Worm (Caenorhabditis elegans) whole organism, L3 larva: ENCODE data around the gene sdz-12.

Experiments used
- R02D3.7 ChIP-seq: fragments of 150-350 bp; optimal IDR thresholded peaks from 2 replicates; lab custom pipeline; 2014; ENCODE audit warnings: missing biosample characterization, missing genetic modification characterization
- aly-2 ChIP-seq: fragments of 150-350 bp; optimal IDR thresholded peaks from 2 replicates; lab custom pipeline; 2014; ENCODE audit warnings: missing biosample characterization, missing genetic modification characterization
- ceh-16 ChIP-seq: sonication (generic microtip); optimal IDR thresholded peaks from 2 replicates; lab custom pipeline; 2017; ENCODE audit warnings: missing biosample characterization, missing genetic modification characterization
- ceh-28 ChIP-seq: fragments of 150-350 bp; optimal IDR thresholded peaks from 2 replicates; lab custom pipeline; 2014; ENCODE audit warnings: missing biosample characterization, missing genetic modification reagents, missing genetic modification characterization
- ceh-9 ChIP-seq: sonication (generic microtip); optimal IDR thresholded peaks from 2 replicates; lab custom pipeline; 2018; ENCODE audit warnings: missing biosample characterization, missing genetic modification characterization
- daf-12 ChIP-seq: fragments of 150-350 bp; optimal IDR thresholded peaks from 2 replicates; lab custom pipeline; 2014; ENCODE audit warnings: missing biosample characterization, missing genetic modification reagents, missing genetic modification characterization
- egl-27 ChIP-seq: sonication (generic microtip); optimal IDR thresholded peaks from 4 replicates; lab custom pipeline; 2017; ENCODE audit warnings: missing biosample characterization, missing genetic modification reagents, missing genetic modification characterization
- egl-5 ChIP-seq: fragments of 150-350 bp; optimal IDR thresholded peaks from 2 replicates; lab custom pipeline; 2017; ENCODE audit warnings: missing biosample characterization, missing genetic modification reagents, missing genetic modification characterization, inconsistent platforms
- elt-2 ChIP-seq: sonication (generic microtip); optimal IDR thresholded peaks from 2 replicates; lab custom pipeline; 2016; ENCODE audit warnings: missing genetic modification reagents, mild to moderate bottlenecking, missing genetic modification characterization, missing compliant biosample characterization
- elt-3 ChIP-seq, 3 experiments: fragments of 150-350 bp in 1 of 3; sonication (generic microtip) in 2 of 3; optimal IDR thresholded peaks; 2 replicates in 2 of 3; 4 replicates in 1 of 3; lab custom pipeline; 2014 to 2017; ENCODE audit warnings: missing biosample characterization in 3 of 3, missing genetic modification characterization in 3 of 3
- eor-1 ChIP-seq, 2 experiments: fragments of 150-350 bp; optimal IDR thresholded peaks; 2 replicates each; lab custom pipeline; 2014 to 2018; ENCODE audit warnings: missing biosample characterization in 2 of 2, missing genetic modification characterization in 2 of 2
- fkh-10 ChIP-seq: sonication (generic microtip); optimal IDR thresholded peaks from 2 replicates; lab custom pipeline; 2017; ENCODE audit warnings: missing biosample characterization, missing genetic modification reagents, missing genetic modification characterization
- fkh-2 ChIP-seq: fragments of 150-350 bp; optimal IDR thresholded peaks from 2 replicates; lab custom pipeline; 2014; ENCODE audit warnings: missing biosample characterization, missing genetic modification reagents, missing genetic modification characterization
- fos-1 ChIP-seq: fragments of 150-350 bp; optimal IDR thresholded peaks from 2 replicates; lab custom pipeline; 2014; ENCODE audit warnings: missing biosample characterization, missing genetic modification characterization
- hmg-11 ChIP-seq: sonication (generic microtip); optimal IDR thresholded peaks from 2 replicates; lab custom pipeline; 2016; ENCODE audit warnings: missing genetic modification characterization, missing compliant biosample characterization
- jun-1 ChIP-seq: fragments of 150-350 bp; optimal IDR thresholded peaks from 2 replicates; lab custom pipeline; 2014; ENCODE audit warnings: missing biosample characterization, missing genetic modification reagents, missing genetic modification characterization
- lin-15B ChIP-seq: fragments of 150-350 bp; optimal IDR thresholded peaks from 2 replicates; lab custom pipeline; 2014; ENCODE audit warnings: missing biosample characterization, missing genetic modification characterization
- lin-39 ChIP-seq: fragments of 150-350 bp; optimal IDR thresholded peaks from 2 replicates; lab custom pipeline; 2018; ENCODE audit warnings: missing biosample characterization, missing genetic modification reagents, missing genetic modification characterization
- lsy-12 ChIP-seq: sonication (generic microtip); optimal IDR thresholded peaks from 2 replicates; lab custom pipeline; 2016; ENCODE audit warnings: mild to moderate bottlenecking, missing genetic modification characterization, missing compliant biosample characterization
- mdl-1 ChIP-seq: fragments of 150-350 bp; optimal IDR thresholded peaks from 2 replicates; lab custom pipeline; 2014; ENCODE audit warnings: missing biosample characterization, missing genetic modification characterization
- mml-1 ChIP-seq: fragments of 150-350 bp; sonication (generic microtip); optimal IDR thresholded peaks from 3 replicates; lab custom pipeline; 2014; ENCODE audit warnings: missing biosample characterization, missing genetic modification characterization
- nfya-1 ChIP-seq: sonication (generic microtip); optimal IDR thresholded peaks from 2 replicates; lab custom pipeline; 2017; ENCODE audit warnings: missing genetic modification characterization, mild to moderate bottlenecking, missing compliant biosample characterization, antibody characterized with exemption, moderate library complexity; ENCODE audit not compliant: insufficient read depth
- nhr-11 ChIP-seq: fragments of 150-350 bp; optimal IDR thresholded peaks from 2 replicates; lab custom pipeline; 2014; ENCODE audit warnings: missing biosample characterization, missing genetic modification characterization
- nhr-237 ChIP-seq: fragments of 150-350 bp; optimal IDR thresholded peaks from 2 replicates; lab custom pipeline; 2014; ENCODE audit warnings: missing biosample characterization, missing genetic modification characterization
- nhr-28 ChIP-seq: fragments of 150-350 bp; optimal IDR thresholded peaks from 2 replicates; lab custom pipeline; 2014; ENCODE audit warnings: missing biosample characterization, missing genetic modification characterization
- nhr-43 ChIP-seq: sonication (generic microtip); optimal IDR thresholded peaks from 2 replicates; lab custom pipeline; 2016; ENCODE audit warnings: mild to moderate bottlenecking, missing genetic modification characterization, missing compliant biosample characterization; ENCODE audit not compliant: poor library complexity, severe bottlenecking
- nhr-67 ChIP-seq: fragments of 150-350 bp; optimal IDR thresholded peaks from 2 replicates; lab custom pipeline; 2014; ENCODE audit warnings: missing biosample characterization, missing genetic modification characterization
- nhr-77 ChIP-seq: fragments of 150-350 bp; optimal IDR thresholded peaks from 2 replicates; lab custom pipeline; 2014; ENCODE audit warnings: missing biosample characterization, missing genetic modification characterization
- pha-4 ChIP-seq: fragments of 150-350 bp; optimal IDR thresholded peaks from 2 replicates; lab custom pipeline; 2014; ENCODE audit warnings: missing biosample characterization, missing genetic modification reagents, missing genetic modification characterization
- pqm-1 ChIP-seq: fragments of 150-350 bp; optimal IDR thresholded peaks from 2 replicates; lab custom pipeline; 2017; ENCODE audit warnings: missing biosample characterization, missing genetic modification characterization, inconsistent platforms
- sea-2 ChIP-seq: fragments of 150-350 bp; sonication (generic microtip); optimal IDR thresholded peaks from 4 replicates; lab custom pipeline; 2014; ENCODE audit warnings: missing biosample characterization, missing genetic modification reagents, missing genetic modification characterization
- skn-1 ChIP-seq: fragments of 150-350 bp; optimal IDR thresholded peaks from 2 replicates; lab custom pipeline; 2014; ENCODE audit warnings: missing biosample characterization, missing genetic modification characterization
- snpc-4 ChIP-seq: fragments of 150-350 bp; optimal IDR thresholded peaks from 2 replicates; lab custom pipeline; 2014; ENCODE audit warnings: missing biosample characterization, missing genetic modification characterization
- tbx-2 ChIP-seq: sonication (generic microtip); optimal IDR thresholded peaks from 2 replicates; lab custom pipeline; 2016; ENCODE audit warnings: mild to moderate bottlenecking, missing genetic modification characterization, missing compliant biosample characterization
- unc-39 ChIP-seq: sonication (generic microtip); optimal IDR thresholded peaks from 4 replicates; lab custom pipeline; 2017; ENCODE audit warnings: missing biosample characterization, missing genetic modification characterization
- unc-62 ChIP-seq: fragments of 150-350 bp; sonication (generic microtip); optimal IDR thresholded peaks from 4 replicates; lab custom pipeline; 2014; ENCODE audit warnings: missing biosample characterization, missing genetic modification reagents, missing genetic modification characterization
- ztf-11 ChIP-seq: fragments of 150-350 bp; optimal IDR thresholded peaks from 2 replicates; lab custom pipeline; 2014; ENCODE audit warnings: missing biosample characterization, missing genetic modification characterization
- ztf-4 ChIP-seq: fragments of 150-350 bp; optimal IDR thresholded peaks from 2 replicates; lab custom pipeline; 2014; ENCODE audit warnings: missing biosample characterization, missing genetic modification characterization

The sdz-12 gene

ce11 chrII:3731723-3732122 is at the start of gene sdz-12, which contains the start of gene bath-31:
Gene sdz-12, minus strand, starts transcription at chrII:3731823.
Gene bath-31, plus strand, starts transcription at chrII:3731973.
- TF ChIP-seq lin-39 (no peak), hmg-11 (tag; lab: Kevin White, UChicago) (no peak), unc-62 (GFP tag; lab: Kevin White, UChicago) (no peak)

ce11 chrII:3781238-3781637 is 49.6 kb upstream of the sdz-12 start:
- TF ChIP-seq daf-12 (tag; lab: Kevin White, UChicago) (no peak), fkh-2 (tag; lab: Kevin White, UChicago) (no peak), aly-2 (tag; lab: Kevin White, UChicago) (no peak), lin-15B (tag; lab: Kevin White, UChicago) (no peak), sea-2 (GFP tag; lab: Kevin White, UChicago) (no peak), ceh-16 (no peak), nhr-237 (tag; lab: Kevin White, UChicago) (no peak), lin-39 (no peak), unc-62 (GFP tag; lab: Kevin White, UChicago) (no peak), ceh-9 (tag; lab: Kevin White, UChicago) (no peak), jun-1 (tag; lab: Kevin White, UChicago) (no peak), ztf-11 (tag; lab: Kevin White, UChicago) (no peak), nhr-11 (tag; lab: Kevin White, UChicago) (no peak)

ce11 chrII:3779463-3779862 is 47.8 kb upstream of the sdz-12 start, which contains the start of gene T24E12.11:
Gene T24E12.11, minus strand, starts transcription at chrII:3779563.
- TF ChIP-seq egl-27 (tag; lab: Kevin White, UChicago) (no peak), nhr-67 (tag; lab: Kevin White, UChicago) (no peak), fkh-10 (no peak), aly-2 (tag; lab: Kevin White, UChicago) (no peak), eor-1 (tag; optimal IDR thresholded peaks at IDR 0.05; lab: Kevin White, UChicago) (no peak), tbx-2 (tag; lab: Kevin White, UChicago) (no peak), pqm-1 (no peak), ceh-16 (no peak), fos-1 (no peak), nhr-43 (tag; lab: Kevin White, UChicago) (no peak), elt-3 (tag; optimal IDR thresholded peaks at IDR 0.05; lab: Kevin White, UChicago) (no peak), ztf-4 (tag; lab: Kevin White, UChicago) (no peak), lsy-12 (tag; lab: Kevin White, UChicago) (no peak), lin-15B (tag; lab: Kevin White, UChicago) (no peak), R02D3.7 (no peak), daf-12 (tag; lab: Kevin White, UChicago) (no peak), fkh-2 (tag; lab: Kevin White, UChicago) (no peak), lin-39 (no peak)
- TF ChIP-seq, all 47 proteins: peak for 0

ce11 chrII:3777802-3778201 is 46.2 kb upstream of the sdz-12 start:
- TF ChIP-seq nhr-43 (tag; lab: Kevin White, UChicago) = no peak
- TF ChIP-seq lin-39 = no peak
- TF ChIP-seq nhr-77 (tag; lab: Kevin White, UChicago) = no peak
- no peak for TF ChIP-seq mml-1 (tag; lab: Kevin White, UChicago)

ce11 chrII:3775719-3776118 is 44.1 kb upstream of the sdz-12 start, which contains the start of gene T24E12.3:
Gene T24E12.3, plus strand, starts transcription at chrII:3776019.
- TF ChIP-seq daf-12 (tag; lab: Kevin White, UChicago) (no peak), nfya-1 (no peak), R02D3.7 (no peak), hmg-11 (tag; lab: Kevin White, UChicago) (no peak), mdl-1 (tag; lab: Kevin White, UChicago) (no peak), fos-1 (no peak), elt-2 (no peak), snpc-4 (tag; lab: Kevin White, UChicago) (no peak), egl-5 (no peak), fkh-10 (no peak), sea-2 (GFP tag; lab: Kevin White, UChicago) (no peak), unc-39 (no peak), pha-4 (tag; lab: Kevin White, UChicago) (no peak), nhr-28 (tag; lab: Kevin White, UChicago) (no peak), tbx-2 (tag; lab: Kevin White, UChicago) (no peak), ceh-28 (tag; lab: Kevin White, UChicago) (no peak), skn-1 (tag; lab: Kevin White, UChicago) (no peak), mml-1 (tag; lab: Kevin White, UChicago) (no peak), nhr-67 (tag; lab: Kevin White, UChicago) (no peak), ztf-11 (tag; lab: Kevin White, UChicago) (no peak)
- TF ChIP-seq, all 47 proteins: peak for 0
